Fruit fly (Drosophila melanogaster) whole organism, embryonic: ENCODE data around the gene wwk.
A peak's percentile ranks its signal among the peaks of the same experiment; 100 is the strongest.

Experiments used
- Bgb ChIP-seq: fragments of 200-800 bp; sonication (Bioruptor generic); IDR thresholded peaks from 2 replicates; pipeline ENCODE4 v1.3.6; 2022; ENCODE audit warnings: missing biosample characterization, missing genetic modification characterization; ENCODE audit not compliant: partially characterized antibody
- CG10267 ChIP-seq: fragments of 200-800 bp; sonication (Bioruptor generic); optimal IDR thresholded peaks from 2 replicates; lab custom pipeline; 2018; ENCODE audit warnings: missing biosample characterization, mild to moderate bottlenecking, missing genetic modification characterization, moderate library complexity
- CG12236 ChIP-seq: fragments of 200-800 bp; sonication (Bioruptor generic); optimal IDR thresholded peaks from 2 replicates; lab custom pipeline; 2016; ENCODE audit warnings: missing biosample characterization, missing genetic modification characterization
- CG12744 ChIP-seq: fragments of 200-800 bp; sonication (Bioruptor generic); optimal IDR thresholded peaks from 2 replicates; lab custom pipeline; 2016; ENCODE audit warnings: missing biosample characterization, missing genetic modification characterization
- CG14050 ChIP-seq: fragments of 200-800 bp; sonication (Bioruptor generic); IDR thresholded peaks from 3 replicates; pipeline ENCODE4 v1.3.6; 2022; ENCODE audit warnings: missing biosample characterization, missing genetic modification characterization
- CG1529 ChIP-seq: fragments of 200-800 bp; sonication (Bioruptor generic); optimal IDR thresholded peaks from 3 replicates; lab custom pipeline; 2018; ENCODE audit warnings: missing biosample characterization, missing genetic modification characterization
- CG15514 ChIP-seq: fragments of 200-800 bp; sonication (Bioruptor generic); optimal IDR thresholded peaks from 3 replicates; lab custom pipeline; 2017; ENCODE audit warnings: missing biosample characterization, missing genetic modification characterization, mild to moderate bottlenecking, moderate library complexity, missing genetic modification reagents
- CG1832 ChIP-seq: fragments of 200-800 bp; sonication (Bioruptor generic); optimal IDR thresholded peaks from 2 replicates; lab custom pipeline; 2017; ENCODE audit warnings: missing biosample characterization, mild to moderate bottlenecking, missing genetic modification characterization, inconsistent platforms
- CG30020 ChIP-seq: fragments of 200-800 bp; optimal IDR thresholded peaks from 2 replicates; lab custom pipeline; 2019; ENCODE audit warnings: missing biosample characterization, mild to moderate bottlenecking, missing genetic modification characterization, moderate library complexity
- CG30431 ChIP-seq: fragments of 200-800 bp; sonication (Bioruptor generic); optimal IDR thresholded peaks from 2 replicates; lab custom pipeline; 2017; ENCODE audit warnings: missing biosample characterization, missing genetic modification characterization
- CG5953 ChIP-seq: fragments of 200-800 bp; sonication (Bioruptor generic); IDR thresholded peaks from 2 replicates; pipeline ENCODE4 v1.3.6; 2022; ENCODE audit warnings: missing biosample characterization, missing genetic modification characterization
- CG8765 ChIP-seq: fragments of 200-800 bp; sonication (Bioruptor generic); IDR thresholded peaks from 2 replicates; pipeline ENCODE4 v1.3.6; 2022; ENCODE audit warnings: missing biosample characterization, missing genetic modification characterization
- CG8944 ChIP-seq: fragments of 200-800 bp; sonication (Bioruptor generic); optimal IDR thresholded peaks from 3 replicates; lab custom pipeline; 2016; ENCODE audit warnings: missing biosample characterization, missing genetic modification characterization
- CTCF ChIP-seq: fragments of 200-800 bp; sonication (Bioruptor generic); optimal IDR thresholded peaks from 2 replicates; lab custom pipeline; 2017; ENCODE audit warnings: missing biosample characterization, mild to moderate bottlenecking, missing genetic modification characterization, moderate library complexity
- D19B ChIP-seq: fragments of 200-800 bp; sonication (Bioruptor generic); optimal IDR thresholded peaks from 2 replicates; lab custom pipeline; 2017; ENCODE audit warnings: missing biosample characterization, mild to moderate bottlenecking, missing genetic modification characterization
- Dp ChIP-seq: fragments of 200-800 bp; sonication (Bioruptor generic); optimal IDR thresholded peaks from 2 replicates; lab custom pipeline; 2018; ENCODE audit warnings: missing biosample characterization, mild to moderate bottlenecking, missing genetic modification characterization, moderate library complexity
- Drgx ChIP-seq: fragments of 200-800 bp; sonication (Bioruptor generic); IDR thresholded peaks from 2 replicates; pipeline ENCODE4 v1.3.6; 2022; ENCODE audit warnings: missing biosample characterization, missing genetic modification characterization
- ERR ChIP-seq: fragments of 200-800 bp; sonication (Bioruptor generic); optimal IDR thresholded peaks from 2 replicates; lab custom pipeline; 2016; ENCODE audit warnings: missing biosample characterization, missing genetic modification characterization
- Ets65A ChIP-seq: fragments of 200-800 bp; sonication (Bioruptor generic); peaks from one replicate; lab custom pipeline; 2016; ENCODE audit warnings: missing biosample characterization, missing genetic modification characterization
- Fer3 ChIP-seq: fragments of 200-800 bp; sonication (Bioruptor generic); optimal IDR thresholded peaks from 2 replicates; lab custom pipeline; 2018; ENCODE audit warnings: missing biosample characterization, mild to moderate bottlenecking, missing genetic modification characterization, moderate library complexity
- GATAe ChIP-seq: fragments of 200-800 bp; sonication (Bioruptor generic); conservative IDR thresholded peaks from 2 replicates; pipeline ENCODE4 v1.3.6; 2022; ENCODE audit warnings: missing biosample characterization, missing genetic modification characterization
- HmgZ ChIP-seq: fragments of 200-800 bp; sonication (Bioruptor generic); optimal IDR thresholded peaks from 2 replicates; lab custom pipeline; 2018; ENCODE audit warnings: missing biosample characterization, mild to moderate bottlenecking, missing genetic modification characterization
- Mad ChIP-seq: fragments of 200-800 bp; sonication (Bioruptor generic); optimal IDR thresholded peaks from 2 replicates; lab custom pipeline; 2016; ENCODE audit warnings: missing biosample characterization, missing genetic modification characterization
- Meics ChIP-seq: fragments of 200-800 bp; sonication (Bioruptor generic); optimal IDR thresholded peaks from 2 replicates; lab custom pipeline; 2017; ENCODE audit warnings: missing biosample characterization, mild to moderate bottlenecking, missing genetic modification characterization
- Mes4 ChIP-seq: fragments of 200-800 bp; sonication (Bioruptor generic); optimal IDR thresholded peaks from 2 replicates; lab custom pipeline; 2016; ENCODE audit warnings: missing biosample characterization, missing genetic modification characterization
- Rx ChIP-seq: fragments of 200-800 bp; sonication (Bioruptor generic); IDR thresholded peaks from 2 replicates; pipeline ENCODE4 v1.3.6; 2022; ENCODE audit warnings: missing biosample characterization, missing genetic modification characterization
- Side ChIP-seq: fragments of 200-800 bp; sonication (Bioruptor generic); optimal IDR thresholded peaks from 2 replicates; lab custom pipeline; 2016; ENCODE audit warnings: missing biosample characterization, missing genetic modification characterization
- Stat92E ChIP-seq, 3 experiments: fragments of >200 bp in 2 of 3; fragments of 200-800 bp in 1 of 3; sonication (Bioruptor generic) in 1 of 3; optimal IDR thresholded peaks; 2 replicates each; lab custom pipeline; 2017 to 2019; ENCODE audit warnings: missing biosample characterization in 3 of 3, missing genetic modification characterization in 3 of 3, mild to moderate bottlenecking in 1 of 3, moderate library complexity in 1 of 3
- Taf1 ChIP-seq: fragments of 200-800 bp; sonication (Bioruptor generic); IDR thresholded peaks from 2 replicates; pipeline ENCODE4 v1.3.6; 2022; ENCODE audit warnings: missing biosample characterization, missing genetic modification characterization
- Tbp ChIP-seq: fragments of >200 bp; optimal IDR thresholded peaks from 2 replicates; lab custom pipeline; 2018; ENCODE audit warnings: missing biosample characterization, missing genetic modification characterization
- Vsx1 ChIP-seq: fragments of 200-800 bp; sonication (Bioruptor generic); optimal IDR thresholded peaks from 2 replicates; lab custom pipeline; 2017; ENCODE audit warnings: missing biosample characterization, mild to moderate bottlenecking, missing genetic modification characterization, missing genetic modification reagents
- YL-1 ChIP-seq: fragments of 200-800 bp; sonication (Bioruptor generic); optimal IDR thresholded peaks from 3 replicates; lab custom pipeline; 2017; ENCODE audit warnings: missing biosample characterization, mild to moderate bottlenecking, missing genetic modification characterization
- ab ChIP-seq: fragments of 200-800 bp; sonication (Bioruptor generic); optimal IDR thresholded peaks from 2 replicates; lab custom pipeline; 2016; ENCODE audit warnings: missing biosample characterization, missing genetic modification characterization
- crol ChIP-seq: fragments of 200-800 bp; sonication (Bioruptor generic); IDR thresholded peaks from 2 replicates; pipeline ENCODE4 v1.3.6; 2022; ENCODE audit warnings: missing biosample characterization, missing genetic modification characterization
- dati ChIP-seq: fragments of 200-800 bp; sonication (Bioruptor generic); IDR thresholded peaks from 2 replicates; pipeline ENCODE4 v1.3.6; 2022; ENCODE audit warnings: missing biosample characterization, missing genetic modification characterization
- dmrt11E ChIP-seq: fragments of 200-800 bp; sonication (Bioruptor generic); optimal IDR thresholded peaks from 3 replicates; lab custom pipeline; 2018; ENCODE audit warnings: missing biosample characterization, mild to moderate bottlenecking, missing genetic modification characterization, moderate library complexity
- emc ChIP-seq: fragments of 200-800 bp; sonication (Bioruptor generic); optimal IDR thresholded peaks from 2 replicates; lab custom pipeline; 2016; ENCODE audit warnings: missing biosample characterization, missing genetic modification characterization
- eve ChIP-seq, 2 experiments: fragments of >200 bp; optimal IDR thresholded peaks; 2 replicates each; lab custom pipeline; 2017; ENCODE audit warnings: missing biosample characterization in 2 of 2, missing genetic modification characterization in 2 of 2
- exex ChIP-seq: fragments of 200-800 bp; sonication (Bioruptor generic); optimal IDR thresholded peaks from 4 replicates; lab custom pipeline; 2018; ENCODE audit warnings: missing biosample characterization, mild to moderate bottlenecking, missing genetic modification characterization, moderate library complexity
- gro ChIP-seq: fragments of 200-800 bp; sonication (Bioruptor generic); optimal IDR thresholded peaks from 2 replicates; lab custom pipeline; 2016; ENCODE audit warnings: missing biosample characterization, missing genetic modification characterization
- kay ChIP-seq: fragments of 200-800 bp; sonication (Bioruptor generic); optimal IDR thresholded peaks from 2 replicates; lab custom pipeline; 2016; ENCODE audit warnings: missing biosample characterization, missing genetic modification characterization
- pb ChIP-seq: fragments of 200-800 bp; sonication (Bioruptor generic); optimal IDR thresholded peaks from 3 replicates; lab custom pipeline; 2016; ENCODE audit warnings: missing biosample characterization, missing genetic modification characterization
- rib ChIP-seq: fragments of 200-800 bp; sonication (Bioruptor generic); IDR thresholded peaks from 2 replicates; pipeline ENCODE4 v1.3.6; 2022; ENCODE audit warnings: missing biosample characterization, missing genetic modification characterization
- scrt ChIP-seq: fragments of 200-800 bp; sonication (Bioruptor generic); optimal IDR thresholded peaks from 2 replicates; lab custom pipeline; 2018; ENCODE audit warnings: missing biosample characterization, mild to moderate bottlenecking, missing genetic modification characterization, moderate library complexity
- sima ChIP-seq: fragments of 200-800 bp; sonication (Bioruptor generic); optimal IDR thresholded peaks from 2 replicates; lab custom pipeline; 2016; ENCODE audit warnings: missing biosample characterization, missing genetic modification characterization
- slbo ChIP-seq: fragments of 200-800 bp; sonication (Bioruptor generic); IDR thresholded peaks from 2 replicates; pipeline ENCODE4 v1.3.6; 2022; ENCODE audit warnings: missing biosample characterization, missing genetic modification characterization
- slou ChIP-seq: fragments of 200-800 bp; sonication (Bioruptor generic); optimal IDR thresholded peaks from 3 replicates; lab custom pipeline; 2016; ENCODE audit warnings: missing biosample characterization, missing genetic modification characterization
- unpg ChIP-seq: fragments of 200-800 bp; sonication (Bioruptor generic); optimal IDR thresholded peaks from 3 replicates; lab custom pipeline; 2018; ENCODE audit warnings: missing biosample characterization, mild to moderate bottlenecking, missing genetic modification characterization, moderate library complexity
- vnd ChIP-seq: fragments of 200-800 bp; sonication (Bioruptor generic); IDR thresholded peaks from 3 replicates; pipeline ENCODE4 v1.3.6; 2022; ENCODE audit warnings: missing biosample characterization, missing genetic modification characterization; ENCODE audit not compliant: partially characterized antibody
- wdn ChIP-seq: fragments of 200-800 bp; sonication (Bioruptor generic); IDR thresholded peaks from 2 replicates; pipeline ENCODE4 v1.3.6; 2022; ENCODE audit warnings: missing biosample characterization, missing genetic modification characterization

The wwk gene

dm6 chr2L:15056359-15057220 lies 18.0 kb upstream of the wwk start (continued):
- TF ChIP-seq vnd (GFP tag; lab: Robert Waterston, UW) (no peak), CG15514 (GFP tag; lab: Kevin White, UChicago) (peak; percentile 34), dati (no peak), exex (tag; lab: Kevin White, UChicago) (peak; percentile 19), Stat92E (GFP tag; optimal IDR thresholded peaks at IDR 0.05; lab: Kevin White, UChicago) (peak in 1 of 3 experiments; percentile 49), Meics (peak; percentile 74), rib (GFP tag; lab: Robert Waterston, UW) (no peak), gro (GFP tag; lab: Kevin White, UChicago) (no peak), D19B (GFP tag; lab: Kevin White, UChicago) (peak; percentile 18), scrt (GFP tag; lab: Kevin White, UChicago) (peak; percentile 31), eve (GFP tag; optimal IDR thresholded peaks at IDR 0.05; lab: Kevin White, UChicago) (peak in 1 of 2 experiments; percentile 88), Side (GFP tag; lab: Kevin White, UChicago) (no peak), CG8765 (GFP tag; lab: Robert Waterston, UW) (peak; percentile 47; the same call in 1 of the 2 replicates), Bgb (GFP tag; lab: Robert Waterston, UW) (0 out of 2 replicates have a peak, but pooled peaks have one; percentile 14), sima (GFP tag; lab: Kevin White, UChicago) (no peak), CG14050 (GFP tag; lab: Robert Waterston, UW) (peak; percentile 69), Fer3 (peak; percentile 58), slbo (GFP tag; lab: Robert Waterston, UW) (peak; percentile 61), unpg (peak; percentile 77), CTCF (GFP tag; lab: Kevin White, UChicago) (peak; percentile 31), Taf1 (GFP tag; lab: Robert Waterston, UW) (no peak), Rx (GFP tag; lab: Robert Waterston, UW) (no peak; the same call in 1 of the 2 replicates), Tbp (no peak), Drgx (GFP tag; lab: Robert Waterston, UW) (peak; percentile 82), Ets65A (GFP tag; lab: Kevin White, UChicago) (peak; percentile 89), Dp (GFP tag; lab: Kevin White, UChicago) (no peak), slou (GFP tag; lab: Kevin White, UChicago) (peak; percentile 14), emc (no peak), HmgZ (tag; lab: Kevin White, UChicago) (no peak), CG1832 (GFP tag; lab: Kevin White, UChicago) (peak; percentile 79), GATAe (GFP tag; lab: Robert Waterston, UW) (no peak), CG10267 (tag; lab: Kevin White, UChicago) (peak; percentile 85), CG5953 (GFP tag; lab: Robert Waterston, UW) (peak; percentile 40), pb (GFP tag; lab: Kevin White, UChicago) (no peak), CG8944 (GFP tag; lab: Kevin White, UChicago) (no peak), ab (GFP tag; lab: Kevin White, UChicago) (no peak), CG12744 (no peak), CG30020 (peak; percentile 27), kay (GFP tag; lab: Kevin White, UChicago) (peak; percentile 37), ERR (GFP tag; lab: Kevin White, UChicago) (no peak), CG30431 (GFP tag; lab: Kevin White, UChicago) (peak; percentile 51), Mes4 (GFP tag; lab: Kevin White, UChicago) (peak; percentile 7), crol (GFP tag; lab: Robert Waterston, UW) (peak; percentile 97), dmrt11E (peak; percentile 87), wdn (GFP tag; lab: Robert Waterston, UW) (no peak), CG12236 (GFP tag; lab: Kevin White, UChicago) (no peak), Mad (GFP tag; lab: Kevin White, UChicago) (peak; percentile 39), Vsx1 (GFP tag; lab: Kevin White, UChicago) (peak; percentile 24), YL-1 (GFP tag; lab: Kevin White, UChicago) (no peak), CG1529 (GFP tag; lab: Kevin White, UChicago) (peak; percentile 65)
